Worm (Caenorhabditis elegans) whole organism, young adult: ENCODE results near the gene C25E10.10.

Experiments
- B0336.3 ChIP-seq: fragments of 200-800 bp; sonication (Bioruptor generic); IDR thresholded peaks from 2 replicates; pipeline ENCODE4 v1.3.6; 2022; ENCODE audit warnings: missing genetic modification characterization, missing compliant biosample characterization
- D2030.7 ChIP-seq: fragments of 200-800 bp; sonication (Bioruptor generic); IDR thresholded peaks from 2 replicates; pipeline ENCODE4 v1.3.6; 2022; ENCODE audit warnings: missing genetic modification reagents, missing genetic modification characterization, missing compliant biosample characterization
- F49E8.2 ChIP-seq: sonication (generic microtip); optimal IDR thresholded peaks from 3 replicates; lab custom pipeline; 2017; ENCODE audit warnings: missing genetic modification characterization, mild to moderate bottlenecking, missing compliant biosample characterization, antibody characterized with exemption, moderate library complexity; ENCODE audit not compliant: insufficient read depth
- K12H6.12 ChIP-seq: fragments of 200-800 bp; sonication (Bioruptor generic); optimal IDR thresholded peaks from 2 replicates; lab custom pipeline; 2018; ENCODE audit warnings: mild to moderate bottlenecking, missing genetic modification characterization, missing compliant biosample characterization
- Y53G8AR.9 ChIP-seq: fragments of 200-800 bp; sonication (Bioruptor generic); conservative IDR thresholded peaks from 2 replicates; pipeline ENCODE4 v1.3.6; 2022; ENCODE audit warnings: missing genetic modification reagents, missing genetic modification characterization, missing compliant biosample characterization
- Y56A3A.18 ChIP-seq: fragments of 200-800 bp; sonication (Bioruptor generic); IDR thresholded peaks from 2 replicates; pipeline ENCODE4 v1.3.6; 2022; ENCODE audit warnings: missing genetic modification reagents, missing genetic modification characterization, missing compliant biosample characterization
- aptf-3 ChIP-seq: fragments of 200-800 bp; sonication (Bioruptor generic); IDR thresholded peaks from 2 replicates; pipeline ENCODE4 v1.3.6; 2022; ENCODE audit warnings: missing genetic modification characterization, missing compliant biosample characterization
- attf-5 ChIP-seq: fragments of 200-800 bp; sonication (Bioruptor generic); optimal IDR thresholded peaks from 2 replicates; lab custom pipeline; 2018; ENCODE audit warnings: mild to moderate bottlenecking, missing genetic modification characterization, missing compliant biosample characterization
- attf-6 ChIP-seq: fragments of 200-800 bp; sonication (Bioruptor generic); IDR thresholded peaks from 2 replicates; pipeline ENCODE4 v1.3.6; 2022; ENCODE audit warnings: missing genetic modification reagents, missing genetic modification characterization, missing compliant biosample characterization
- bed-1 ChIP-seq: fragments of 200-800 bp; sonication (Bioruptor generic); IDR thresholded peaks from 2 replicates; pipeline ENCODE4 v1.3.6; 2022; ENCODE audit warnings: missing genetic modification reagents, missing genetic modification characterization, missing compliant biosample characterization
- cebp-1 ChIP-seq, 2 experiments: fragments of 200-800 bp in 1 of 2; sonication (Bioruptor generic) in 1 of 2; sonication (generic microtip) in 1 of 2; IDR thresholded peaks in 1 of 2; optimal IDR thresholded peaks in 1 of 2; 2 replicates each; pipeline versions ENCODE4 v1.3.6 to Lab custom; 2017 to 2022; ENCODE audit warnings: missing compliant biosample characterization in 2 of 2, missing genetic modification characterization in 2 of 2, mild to moderate bottlenecking in 1 of 2, missing genetic modification reagents in 1 of 2, moderate library complexity in 1 of 2
- ceh-100 ChIP-seq: fragments of 200-800 bp; sonication (Bioruptor generic); IDR thresholded peaks from 2 replicates; pipeline ENCODE4 v1.3.6; 2022; ENCODE audit warnings: missing genetic modification reagents, missing genetic modification characterization, missing compliant biosample characterization
- ceh-27 ChIP-seq: fragments of 200-800 bp; sonication (Bioruptor generic); optimal IDR thresholded peaks from 2 replicates; lab custom pipeline; 2018; ENCODE audit warnings: mild to moderate bottlenecking, missing genetic modification characterization, moderate library complexity, missing compliant biosample characterization
- chd-7 ChIP-seq: sonication (generic microtip); optimal IDR thresholded peaks from 2 replicates; lab custom pipeline; 2016; ENCODE audit warnings: mild to moderate bottlenecking, missing genetic modification characterization, moderate library complexity, missing compliant biosample characterization
- dox-1 ChIP-seq: fragments of 200-800 bp; sonication (Bioruptor generic); IDR thresholded peaks from 2 replicates; pipeline ENCODE4 v1.3.6; 2022; ENCODE audit warnings: missing genetic modification reagents, missing genetic modification characterization, missing compliant biosample characterization
- ekl-4 ChIP-seq: fragments of 200-800 bp; sonication (Bioruptor generic); IDR thresholded peaks from 2 replicates; pipeline ENCODE4 v1.3.6; 2022; ENCODE audit warnings: missing genetic modification reagents, missing genetic modification characterization, missing compliant biosample characterization
- hlh-12 ChIP-seq: sonication (generic microtip); optimal IDR thresholded peaks from 2 replicates; lab custom pipeline; 2016; ENCODE audit warnings: missing genetic modification characterization, missing compliant biosample characterization
- hmg-1.2 ChIP-seq: fragments of 200-800 bp; sonication (Bioruptor generic); IDR thresholded peaks from 2 replicates; pipeline ENCODE4 v1.3.6; 2022; ENCODE audit warnings: missing genetic modification reagents, missing genetic modification characterization, missing compliant biosample characterization
- hmg-20 ChIP-seq: fragments of 200-800 bp; sonication (Bioruptor generic); IDR thresholded peaks from 2 replicates; pipeline ENCODE4 v1.3.6; 2022; ENCODE audit warnings: missing genetic modification reagents, missing genetic modification characterization, missing compliant biosample characterization
- hsf-1 ChIP-seq: fragments of 200-800 bp; sonication (Bioruptor generic); IDR thresholded peaks from 2 replicates; pipeline ENCODE4 v1.3.6; 2022; ENCODE audit warnings: missing genetic modification reagents, missing genetic modification characterization, missing compliant biosample characterization
- let-526 ChIP-seq: fragments of 200-800 bp; sonication (Bioruptor generic); IDR thresholded peaks from 2 replicates; pipeline ENCODE4 v1.3.6; 2022; ENCODE audit warnings: missing genetic modification reagents, missing genetic modification characterization, missing compliant biosample characterization
- let-607 ChIP-seq, 2 experiments: fragments of 200-800 bp in 1 of 2; sonication (Bioruptor generic) in 1 of 2; sonication (generic microtip) in 1 of 2; optimal IDR thresholded peaks; 2 replicates each; lab custom pipeline; 2016 to 2018; ENCODE audit warnings: mild to moderate bottlenecking in 2 of 2, missing compliant biosample characterization in 2 of 2, missing genetic modification characterization in 2 of 2, moderate library complexity in 2 of 2, missing genotype in 1 of 2
- lin-26 ChIP-seq: fragments of 200-800 bp; sonication (Bioruptor generic); IDR thresholded peaks from 2 replicates; pipeline ENCODE4 v1.3.6; 2022; ENCODE audit warnings: missing genetic modification reagents, missing genetic modification characterization, missing compliant biosample characterization
- lsy-27 ChIP-seq: sonication (generic microtip); optimal IDR thresholded peaks from 2 replicates; lab custom pipeline; 2017; ENCODE audit warnings: missing genetic modification characterization, mild to moderate bottlenecking, missing compliant biosample characterization, antibody characterized with exemption, missing genotype, borderline replicate concordance; ENCODE audit not compliant: insufficient read depth
- madf-6 ChIP-seq: fragments of 200-800 bp; sonication (Bioruptor generic); IDR thresholded peaks from 2 replicates; pipeline ENCODE4 v1.3.6; 2022; ENCODE audit warnings: missing genetic modification reagents, missing genetic modification characterization, missing compliant biosample characterization
- mcd-1 ChIP-seq: fragments of 200-800 bp; sonication (Bioruptor generic); IDR thresholded peaks from 2 replicates; pipeline ENCODE4 v1.3.6; 2022; ENCODE audit warnings: missing genetic modification reagents, missing genetic modification characterization, missing compliant biosample characterization
- nhr-80 ChIP-seq: sonication (generic microtip); optimal IDR thresholded peaks from 2 replicates; lab custom pipeline; 2016; ENCODE audit warnings: missing genetic modification characterization, missing compliant biosample characterization
- rcor-1 ChIP-seq: fragments of 200-800 bp; sonication (Bioruptor generic); IDR thresholded peaks from 2 replicates; pipeline ENCODE4 v1.3.6; 2022; ENCODE audit warnings: missing genetic modification reagents, missing genetic modification characterization, missing compliant biosample characterization
- repo-1 ChIP-seq: sonication (generic microtip); optimal IDR thresholded peaks from 2 replicates; lab custom pipeline; 2017; ENCODE audit warnings: mild to moderate bottlenecking, missing genetic modification characterization, missing compliant biosample characterization
- snpc-1.1 ChIP-seq: sonication (generic microtip); optimal IDR thresholded peaks from 2 replicates; lab custom pipeline; 2017; ENCODE audit warnings: missing genetic modification characterization, mild to moderate bottlenecking, missing compliant biosample characterization, antibody characterized with exemption, moderate library complexity, missing genotype, missing genetic modification reagents; ENCODE audit not compliant: insufficient read depth
- snpc-3.4 ChIP-seq: sonication (generic microtip); optimal IDR thresholded peaks from 2 replicates; lab custom pipeline; 2017; ENCODE audit warnings: missing genetic modification characterization, mild to moderate bottlenecking, missing compliant biosample characterization, antibody characterized with exemption, moderate library complexity, missing genotype, missing genetic modification reagents
- snpc-4 ChIP-seq, 5 experiments: fragments of 150-350 bp in 1 of 5; sonication (generic microtip) in 4 of 5; optimal IDR thresholded peaks; 2 replicates each; lab custom pipeline; 2014 to 2018; ENCODE audit warnings: missing genetic modification characterization in 5 of 5, missing biosample characterization in 3 of 5, antibody characterized with exemption in 2 of 5, mild to moderate bottlenecking in 2 of 5, missing compliant biosample characterization in 2 of 5, missing genotype in 2 of 5, moderate library complexity in 2 of 5, missing genetic modification reagents in 1 of 5
- tbp1 ChIP-seq: fragments of 200-800 bp; sonication (Bioruptor generic); optimal IDR thresholded peaks from 2 replicates; lab custom pipeline; 2018; ENCODE audit warnings: mild to moderate bottlenecking, missing genetic modification characterization, missing compliant biosample characterization
- tlf-1 ChIP-seq: fragments of 200-800 bp; sonication (Bioruptor generic); optimal IDR thresholded peaks from 2 replicates; lab custom pipeline; 2018; ENCODE audit warnings: mild to moderate bottlenecking, missing genetic modification characterization, missing compliant biosample characterization
- zfh-2 ChIP-seq: fragments of 200-800 bp; sonication (Bioruptor generic); conservative IDR thresholded peaks from 2 replicates; pipeline ENCODE4 v1.3.6; 2022; ENCODE audit warnings: missing genetic modification reagents, missing genetic modification characterization, missing compliant biosample characterization
- ztf-3 ChIP-seq: fragments of 200-800 bp; sonication (Bioruptor generic); optimal IDR thresholded peaks from 2 replicates; lab custom pipeline; 2018; ENCODE audit warnings: mild to moderate bottlenecking, missing genetic modification characterization, missing compliant biosample characterization

The C25E10.10 gene

DNA sequence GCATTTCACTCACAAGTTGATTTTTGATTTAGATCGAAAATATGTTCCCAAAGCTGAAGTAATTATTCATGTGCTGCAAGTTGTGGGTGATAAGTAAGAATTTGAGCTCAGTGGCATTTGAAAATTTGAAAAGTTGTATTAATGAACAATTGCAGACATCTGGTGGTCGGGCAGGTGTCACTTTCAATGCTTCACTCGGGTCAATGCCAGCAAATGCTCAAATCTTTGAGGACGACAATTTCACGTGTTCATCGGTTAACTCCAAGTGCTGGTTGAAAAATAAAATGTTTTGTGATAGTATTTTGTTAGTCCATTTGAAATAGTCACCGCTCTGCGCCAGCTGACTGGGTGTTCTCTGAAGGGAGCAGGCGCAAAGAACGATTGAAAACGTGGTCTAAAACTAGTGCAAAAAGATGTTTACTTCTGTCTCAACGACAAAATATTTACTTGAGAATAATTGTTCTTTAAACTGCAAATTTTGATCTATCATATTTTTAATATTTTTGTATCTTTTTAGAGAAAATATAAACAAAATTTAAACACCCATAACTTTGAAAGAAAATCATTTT is 38.0 kb upstream of the C25E10.10 start:
- TF ChIP-seq let-607 (tag; optimal IDR thresholded peaks at IDR 0.05; lab: Kevin White, UChicago) (peak in 1 of 2 experiments; percentile 6), ztf-3 (no peak), chd-7 (peak; percentile 33), hsf-1 (GFP tag; lab: Robert Waterston, UW) (no peak), attf-6 (GFP tag; lab: Robert Waterston, UW) (no peak), let-526 (GFP tag; lab: Robert Waterston, UW) (peak; percentile 41; the same call in 1 of the 2 replicates), snpc-4 (GFP tag; optimal IDR thresholded peaks at IDR 0.05; lab: Kevin White, UChicago) (no peak), snpc-4 (tag; optimal IDR thresholded peaks at IDR 0.05; lab: Kevin White, UChicago) (peak in 1 of 4 experiments; percentile 18), attf-5 (peak; percentile 50), K12H6.12 (tag; lab: Kevin White, UChicago) (peak; percentile 44), hmg-1.2 (GFP tag; lab: Robert Waterston, UW) (peak; percentile 25; the same call in 1 of the 2 replicates), tlf-1 (GFP tag; lab: Kevin White, UChicago) (peak; percentile 27), tbp1 (GFP tag; lab: Kevin White, UChicago) (peak; percentile 47), B0336.3 (GFP tag; lab: Robert Waterston, UW) (0 out of 2 replicates have a peak, but pooled peaks have one; percentile 18), cebp-1 (GFP tag; IDR thresholded peaks at IDR 0.05; lab: Robert Waterston, UW) (no peak), cebp-1 (tag; optimal IDR thresholded peaks at IDR 0.05; lab: Kevin White, UChicago) (peak; percentile 66), nhr-80 (tag; lab: Kevin White, UChicago) (peak; percentile 46), Y53G8AR.9 (GFP tag; lab: Robert Waterston, UW) (no peak), snpc-3.4 (tag; lab: Kevin White, UChicago) (no peak), repo-1 (tag; lab: Kevin White, UChicago) (no peak), rcor-1 (GFP tag; lab: Robert Waterston, UW) (0 out of 2 replicates have a peak, but pooled peaks have one; percentile 12)
- TF ChIP-seq, all 124 proteins: peak for 13

- TF ChIP-seq ceh-27 (GFP tag; lab: Kevin White, UChicago) (peak; percentile 9), lsy-27 (no peak), let-607 (tag; optimal IDR thresholded peaks at IDR 0.05; lab: Kevin White, UChicago) (no peak)
- TF ChIP-seq, all 124 proteins: peak for 1
Measured at ce11 chrV:9092209-9092608, 36.1 kb upstream of the C25E10.10 start, which contains the start of gene T27E4.1. TSS of gene T27E4.1 (plus strand) at chrV:9092345.

DNA sequence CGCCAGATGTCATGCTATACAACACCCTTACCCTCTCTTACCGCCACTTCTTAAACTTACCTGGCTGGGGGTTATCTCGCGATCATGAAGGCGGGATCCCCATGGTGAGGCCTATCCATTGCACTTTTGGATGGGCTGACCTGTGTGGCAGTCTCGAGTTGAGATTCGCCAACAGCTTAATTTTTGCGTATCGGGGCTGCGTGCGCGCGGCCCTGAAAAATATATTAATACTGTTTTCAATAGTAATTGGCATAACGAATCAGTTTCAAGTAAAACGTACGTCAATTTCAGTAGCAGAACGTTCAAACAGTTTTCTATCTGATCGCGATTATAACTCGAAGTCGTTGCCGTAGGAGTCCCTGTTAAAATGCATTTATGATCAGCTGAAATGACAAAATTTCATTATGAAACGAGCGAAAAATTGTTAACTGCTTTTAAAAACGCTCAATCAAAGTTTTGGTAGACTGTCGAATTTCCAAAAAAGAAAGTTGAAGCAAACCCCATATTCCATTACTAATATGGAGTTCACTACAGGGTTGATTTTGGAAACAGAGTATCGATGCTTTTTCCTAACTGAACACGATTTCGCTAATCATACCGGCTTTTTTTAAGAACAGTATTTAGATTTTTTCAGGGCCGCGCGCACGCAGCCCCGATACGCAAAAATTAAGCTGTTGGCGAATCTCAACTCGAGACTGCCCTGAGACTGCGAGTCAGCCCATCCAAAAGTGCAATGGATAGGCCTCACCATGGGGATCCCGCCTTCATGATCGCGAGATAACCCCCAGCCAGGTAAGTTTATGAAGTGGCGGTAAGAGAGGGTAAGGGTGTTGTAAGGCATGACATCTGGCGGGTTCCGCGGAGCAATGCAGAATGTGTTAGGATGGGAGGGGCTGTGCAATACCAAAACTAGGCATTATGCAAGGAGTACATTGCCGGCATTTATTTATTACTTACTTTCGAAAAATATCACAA is 35.0 kb upstream of the C25E10.10 start:
- TF ChIP-seq snpc-4 (GFP tag; optimal IDR thresholded peaks at IDR 0.05; lab: Kevin White, UChicago) (peak; percentile 58), snpc-4 (tag; optimal IDR thresholded peaks at IDR 0.05; lab: Kevin White, UChicago) (peak in 3 of 4 experiments; percentile 53 to 79 (median 66)), bed-1 (GFP tag; lab: Robert Waterston, UW) (0 out of 2 replicates have a peak, but pooled peaks have one; percentile 62), mcd-1 (GFP tag; lab: Robert Waterston, UW) (peak; percentile 39; the same call in 1 of the 2 replicates), snpc-1.1 (tag; lab: Kevin White, UChicago) (peak; percentile 79), ceh-100 (GFP tag; lab: Robert Waterston, UW) (peak; percentile 16; the same call in 1 of the 2 replicates), dox-1 (GFP tag; lab: Robert Waterston, UW) (peak; percentile 55), hsf-1 (GFP tag; lab: Robert Waterston, UW) (peak; percentile 58), hlh-12 (tag; lab: Kevin White, UChicago) (peak; percentile 30), ekl-4 (GFP tag; lab: Robert Waterston, UW) (peak; percentile 61; the same call in 1 of the 2 replicates), F49E8.2 (tag; lab: Kevin White, UChicago) (peak; percentile 2), hmg-1.2 (GFP tag; lab: Robert Waterston, UW) (peak; percentile 53), aptf-3 (peak; percentile 81; the same call in 1 of the 2 replicates), zfh-2 (GFP tag; lab: Robert Waterston, UW) (0 out of 2 replicates have a peak, but pooled peaks have one; percentile 36), Y56A3A.18 (GFP tag; lab: Robert Waterston, UW) (peak; percentile 43; the same call in 1 of the 2 replicates), attf-6 (GFP tag; lab: Robert Waterston, UW) (peak; percentile 77), tbp1 (GFP tag; lab: Kevin White, UChicago) (peak; percentile 49), D2030.7 (peak; percentile 48; the same call in 1 of the 2 replicates), rcor-1 (GFP tag; lab: Robert Waterston, UW) (peak; percentile 54), lin-26 (GFP tag; lab: Robert Waterston, UW) (peak; percentile 43; the same call in 1 of the 2 replicates), hmg-20 (GFP tag; lab: Robert Waterston, UW) (peak; percentile 11; the same call in 1 of the 2 replicates), madf-6 (GFP tag; lab: Robert Waterston, UW) (peak; percentile 60)
